Fruit fly (Drosophila melanogaster) whole organism, adult: ENCODE data around the gene CG7326.
A peak's percentile ranks its signal among the peaks of the same experiment; 100 is the strongest.

Source experiments
- CG11617 ChIP-seq: fragments of 200-800 bp; sonication (Bioruptor generic); optimal IDR thresholded peaks from 2 replicates; lab custom pipeline; 2017; ENCODE audit warnings: mild to moderate bottlenecking, missing biosample characterization, missing genetic modification reagents, missing genetic modification characterization
- CG12768 ChIP-seq: fragments of 200-800 bp; sonication (Bioruptor generic); optimal IDR thresholded peaks from 2 replicates; lab custom pipeline; 2017; ENCODE audit warnings: missing biosample characterization, missing genetic modification characterization, mild to moderate bottlenecking, moderate library complexity, missing genetic modification reagents
- CG14711 ChIP-seq: fragments of 200-800 bp; sonication (Bioruptor generic); optimal IDR thresholded peaks from 2 replicates; lab custom pipeline; 2018; ENCODE audit warnings: missing biosample characterization, mild to moderate bottlenecking, missing genetic modification characterization, moderate library complexity
- CG33017 ChIP-seq: fragments of 200-800 bp; sonication (Bioruptor generic); optimal IDR thresholded peaks from 2 replicates; lab custom pipeline; 2018; ENCODE audit warnings: missing biosample characterization, mild to moderate bottlenecking, missing genetic modification characterization, moderate library complexity
- CG5204 ChIP-seq: fragments of 200-800 bp; sonication (Bioruptor generic); optimal IDR thresholded peaks from 2 replicates; lab custom pipeline; 2016; ENCODE audit warnings: missing biosample characterization, missing genetic modification characterization
- CG7045 ChIP-seq: fragments of 200-800 bp; sonication (Bioruptor generic); optimal IDR thresholded peaks from 2 replicates; lab custom pipeline; 2017; ENCODE audit warnings: missing biosample characterization, mild to moderate bottlenecking, missing genetic modification characterization
- CG7101 ChIP-seq: fragments of 200-800 bp; sonication (Bioruptor generic); optimal IDR thresholded peaks from 2 replicates; lab custom pipeline; 2018; ENCODE audit warnings: missing biosample characterization, mild to moderate bottlenecking, missing genetic modification characterization, moderate library complexity
- Clk ChIP-seq: fragments of 200-800 bp; sonication (Bioruptor generic); optimal IDR thresholded peaks from 2 replicates; lab custom pipeline; 2017; ENCODE audit warnings: missing biosample characterization, missing genetic modification characterization
- bab1 ChIP-seq: fragments of 200-800 bp; sonication (Bioruptor generic); optimal IDR thresholded peaks from 3 replicates; lab custom pipeline; 2019; ENCODE audit warnings: missing biosample characterization, mild to moderate bottlenecking, missing genetic modification characterization, moderate library complexity
- kay ChIP-seq: fragments of 200-800 bp; sonication (Bioruptor generic); peaks from one replicate; lab custom pipeline; 2016; ENCODE audit warnings: missing biosample characterization, missing genetic modification characterization, borderline replicate concordance
- ovo ChIP-seq: fragments of 200-800 bp; sonication (Bioruptor generic); optimal IDR thresholded peaks from 2 replicates; lab custom pipeline; 2016; ENCODE audit warnings: missing biosample characterization, missing genetic modification characterization
- toe ChIP-seq: fragments of 200-800 bp; sonication (Bioruptor generic); optimal IDR thresholded peaks from 2 replicates; lab custom pipeline; 2016; ENCODE audit warnings: missing biosample characterization, missing genetic modification characterization

DNA sequence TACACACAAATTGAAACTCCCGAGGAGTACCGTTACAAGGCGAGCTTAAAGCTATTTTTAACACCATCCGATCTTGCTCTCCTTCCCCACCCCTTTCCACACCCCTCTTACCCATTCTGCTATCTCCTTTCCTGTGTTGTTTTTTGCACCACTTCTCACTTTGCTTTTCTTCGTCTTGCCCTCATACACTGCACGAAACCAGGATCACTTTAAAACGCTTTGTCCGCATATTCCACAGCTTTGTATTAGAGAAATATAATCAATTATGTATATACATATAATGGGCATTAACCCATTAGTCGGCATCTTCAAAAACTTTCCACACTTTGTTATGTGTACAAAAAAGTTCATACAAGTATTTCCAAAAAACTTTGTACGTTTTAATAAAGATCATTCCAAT, 28.1 kb downstream of the CG7326 start:
- TF ChIP-seq CG14711 (no peak), kay (peak; percentile 79), CG12768 (no peak), CG33017 (tag; lab: Kevin White, UChicago) (no peak), ovo (GFP tag; lab: Kevin White, UChicago) (peak; percentile 86), CG5204 (GFP tag; lab: Kevin White, UChicago) (no peak), Clk (GFP tag; lab: Kevin White, UChicago) (no peak), CG7101 (tag; lab: Kevin White, UChicago) (no peak), toe (GFP tag; lab: Kevin White, UChicago) (no peak), CG11617 (GFP tag; lab: Kevin White, UChicago) (no peak), bab1 (GFP tag; lab: Kevin White, UChicago) (no peak), CG7045 (GFP tag; lab: Kevin White, UChicago) (no peak)
